Worm (Caenorhabditis elegans) whole organism, late embryonic: ENCODE results near the gene C04G6.6.

ENCODE experiments used
- C08G9.2 ChIP-seq: sonication (generic microtip); optimal IDR thresholded peaks from 2 replicates; lab custom pipeline; 2016; ENCODE audit warnings: mild to moderate bottlenecking, missing genetic modification characterization, moderate library complexity, missing compliant biosample characterization
- F13H6.1 ChIP-seq: sonication (generic microtip); optimal IDR thresholded peaks from 2 replicates; lab custom pipeline; 2016; ENCODE audit warnings: missing genetic modification characterization, missing compliant biosample characterization
- T23F11.4 ChIP-seq: fragments of 200-800 bp; sonication (Bioruptor generic); optimal IDR thresholded peaks from 2 replicates; lab custom pipeline; 2018; ENCODE audit warnings: mild to moderate bottlenecking, missing genetic modification characterization, missing compliant biosample characterization
- Y22D7AL.16 ChIP-seq: sonication (generic microtip); optimal IDR thresholded peaks from 2 replicates; lab custom pipeline; 2016; ENCODE audit warnings: missing genetic modification characterization, missing compliant biosample characterization
- ahr-1 ChIP-seq: sonication (generic microtip); optimal IDR thresholded peaks from 2 replicates; lab custom pipeline; 2016; ENCODE audit warnings: missing genetic modification characterization, missing compliant biosample characterization
- ama-1 ChIP-seq: fragments of 150-350 bp; optimal IDR thresholded peaks from 2 replicates; lab custom pipeline; 2014
- ceh-18 ChIP-seq: sonication (generic microtip); optimal IDR thresholded peaks from 2 replicates; lab custom pipeline; 2016; ENCODE audit warnings: missing genetic modification characterization, missing compliant biosample characterization
- ceh-22 ChIP-seq: sonication (generic microtip); optimal IDR thresholded peaks from 2 replicates; lab custom pipeline; 2017; ENCODE audit warnings: missing biosample characterization, missing genetic modification characterization
- ceh-24 ChIP-seq: sonication (generic microtip); optimal IDR thresholded peaks from 2 replicates; lab custom pipeline; 2016; ENCODE audit warnings: mild to moderate bottlenecking, missing genetic modification characterization, missing compliant biosample characterization
- ceh-30 ChIP-seq: fragments of 150-350 bp; optimal IDR thresholded peaks from 2 replicates; lab custom pipeline; 2014; ENCODE audit warnings: missing biosample characterization, missing genetic modification characterization
- ceh-31 ChIP-seq: sonication (generic microtip); optimal IDR thresholded peaks from 2 replicates; lab custom pipeline; 2016; ENCODE audit warnings: missing genetic modification characterization, missing compliant biosample characterization
- ceh-34 ChIP-seq: sonication (generic microtip); optimal IDR thresholded peaks from 2 replicates; lab custom pipeline; 2016; ENCODE audit warnings: mild to moderate bottlenecking, missing genetic modification characterization, missing compliant biosample characterization
- ceh-45 ChIP-seq: fragments of 200-800 bp; sonication (Bioruptor generic); IDR thresholded peaks from 2 replicates; pipeline ENCODE4 v1.3.6; 2022; ENCODE audit warnings: missing genetic modification reagents, missing genetic modification characterization, missing compliant biosample characterization
- ceh-9 ChIP-seq: sonication (generic microtip); optimal IDR thresholded peaks from 2 replicates; lab custom pipeline; 2016; ENCODE audit warnings: mild to moderate bottlenecking, missing genetic modification characterization, inconsistent platforms, missing compliant biosample characterization
- dve-1 ChIP-seq: sonication (generic microtip); optimal IDR thresholded peaks from 2 replicates; lab custom pipeline; 2017; ENCODE audit warnings: antibody characterized with exemption, mild to moderate bottlenecking, missing genetic modification characterization, missing compliant biosample characterization
- ets-4 ChIP-seq: sonication (generic microtip); optimal IDR thresholded peaks from 2 replicates; lab custom pipeline; 2016; ENCODE audit warnings: missing genetic modification characterization, missing compliant biosample characterization
- eyg-1 ChIP-seq: sonication (generic microtip); optimal IDR thresholded peaks from 2 replicates; lab custom pipeline; 2016; ENCODE audit warnings: missing genotype, missing genetic modification characterization, missing compliant biosample characterization
- fax-1 ChIP-seq: sonication (generic microtip); optimal IDR thresholded peaks from 2 replicates; lab custom pipeline; 2016; ENCODE audit warnings: missing genotype, missing genetic modification characterization, missing compliant biosample characterization
- fkh-10 ChIP-seq: fragments of 150-350 bp; optimal IDR thresholded peaks from 2 replicates; lab custom pipeline; 2014; ENCODE audit warnings: missing biosample characterization, missing genetic modification reagents, missing genetic modification characterization
- hlh-15 ChIP-seq: sonication (generic microtip); optimal IDR thresholded peaks from 2 replicates; lab custom pipeline; 2016; ENCODE audit warnings: missing genetic modification characterization, missing compliant biosample characterization
- hlh-30 ChIP-seq: sonication (generic microtip); optimal IDR thresholded peaks from 2 replicates; lab custom pipeline; 2017; ENCODE audit warnings: antibody characterized with exemption, missing genetic modification characterization, missing compliant biosample characterization; ENCODE audit not compliant: insufficient read depth
- lin-11 ChIP-seq: fragments of 200-800 bp; sonication (Bioruptor generic); optimal IDR thresholded peaks from 2 replicates; lab custom pipeline; 2018; ENCODE audit warnings: mild to moderate bottlenecking, missing genetic modification characterization, missing compliant biosample characterization
- madf-2 ChIP-seq: sonication (generic microtip); optimal IDR thresholded peaks from 2 replicates; lab custom pipeline; 2017; ENCODE audit warnings: missing genetic modification characterization, missing compliant biosample characterization
- mec-3 ChIP-seq: sonication (generic microtip); optimal IDR thresholded peaks from 2 replicates; lab custom pipeline; 2016; ENCODE audit warnings: borderline replicate concordance, missing genetic modification characterization, missing compliant biosample characterization
- nfya-1 ChIP-seq: sonication (generic microtip); optimal IDR thresholded peaks from 2 replicates; lab custom pipeline; 2017; ENCODE audit warnings: missing genetic modification characterization, mild to moderate bottlenecking, missing compliant biosample characterization, antibody characterized with exemption, moderate library complexity
- nhr-11 ChIP-seq: fragments of 150-350 bp; optimal IDR thresholded peaks from 2 replicates; lab custom pipeline; 2014; ENCODE audit warnings: missing biosample characterization, missing genetic modification characterization
- nhr-232 ChIP-seq: sonication (generic microtip); optimal IDR thresholded peaks from 2 replicates; lab custom pipeline; 2016; ENCODE audit warnings: missing genetic modification characterization, missing compliant biosample characterization
- npax-4 ChIP-seq: sonication (generic microtip); optimal IDR thresholded peaks from 2 replicates; lab custom pipeline; 2016; ENCODE audit warnings: missing genetic modification characterization, missing compliant biosample characterization
- odd-2 ChIP-seq: sonication (generic microtip); optimal IDR thresholded peaks from 2 replicates; lab custom pipeline; 2017; ENCODE audit warnings: antibody characterized with exemption, mild to moderate bottlenecking, missing genetic modification characterization, missing compliant biosample characterization
- pag-3 ChIP-seq: sonication (generic microtip); optimal IDR thresholded peaks from 2 replicates; lab custom pipeline; 2016; ENCODE audit warnings: missing compliant biosample characterization, missing genetic modification characterization, borderline replicate concordance
- pax-1 ChIP-seq: fragments of 150-350 bp; optimal IDR thresholded peaks from 2 replicates; lab custom pipeline; 2014; ENCODE audit warnings: missing biosample characterization, missing genetic modification characterization
- pha-2 ChIP-seq: sonication (generic microtip); optimal IDR thresholded peaks from 2 replicates; lab custom pipeline; 2017; ENCODE audit warnings: mild to moderate bottlenecking, missing genetic modification characterization, missing compliant biosample characterization
- pha-4 ChIP-seq: fragments of 150-350 bp; optimal IDR thresholded peaks from 2 replicates; lab custom pipeline; 2018; ENCODE audit warnings: missing biosample characterization, missing genetic modification reagents, missing genetic modification characterization
- pros-1 ChIP-seq: fragments of 150-350 bp; optimal IDR thresholded peaks from 2 replicates; lab custom pipeline; 2014; ENCODE audit warnings: missing biosample characterization, missing genetic modification reagents, missing genetic modification characterization
- rnt-1 ChIP-seq: sonication (generic microtip); optimal IDR thresholded peaks from 2 replicates; lab custom pipeline; 2016; ENCODE audit warnings: missing genetic modification characterization, missing compliant biosample characterization
- sdc-2 ChIP-seq: sonication (generic microtip); optimal IDR thresholded peaks from 2 replicates; lab custom pipeline; 2016; ENCODE audit warnings: missing genotype, missing genetic modification characterization, missing compliant biosample characterization
- sox-2 ChIP-seq: fragments of 200-800 bp; sonication (Bioruptor generic); IDR thresholded peaks from 2 replicates; pipeline ENCODE4 v1.3.6; 2022; ENCODE audit warnings: missing genetic modification reagents, missing genetic modification characterization, missing compliant biosample characterization
- sox-4 ChIP-seq: sonication (generic microtip); optimal IDR thresholded peaks from 2 replicates; lab custom pipeline; 2017; ENCODE audit warnings: mild to moderate bottlenecking, missing genetic modification characterization, inconsistent platforms, missing compliant biosample characterization
- syd-9 ChIP-seq: sonication (generic microtip); optimal IDR thresholded peaks from 2 replicates; lab custom pipeline; 2016; ENCODE audit warnings: mild to moderate bottlenecking, missing genetic modification characterization, moderate library complexity, missing compliant biosample characterization
- tbx-2 ChIP-seq: sonication (generic microtip); optimal IDR thresholded peaks from 2 replicates; lab custom pipeline; 2016; ENCODE audit warnings: missing genetic modification characterization, missing compliant biosample characterization
- tbx-7 ChIP-seq: sonication (generic microtip); optimal IDR thresholded peaks from 2 replicates; lab custom pipeline; 2016; ENCODE audit warnings: missing genotype, missing genetic modification characterization, missing compliant biosample characterization
- ttx-3 ChIP-seq: sonication (generic microtip); optimal IDR thresholded peaks from 2 replicates; lab custom pipeline; 2016; ENCODE audit warnings: missing genetic modification reagents, missing genetic modification characterization, missing compliant biosample characterization
- unc-3 ChIP-seq, 2 experiments: fragments of 200-800 bp in 1 of 2; sonication (Bioruptor generic) in 1 of 2; sonication (generic microtip) in 1 of 2; conservative IDR thresholded peaks in 1 of 2; optimal IDR thresholded peaks in 1 of 2; 2 replicates each; pipeline versions ENCODE4 v1.3.6 to Lab custom; 2016 to 2022; ENCODE audit warnings: missing compliant biosample characterization in 2 of 2, missing genetic modification characterization in 2 of 2, missing genetic modification reagents in 1 of 2
- unc-42 ChIP-seq: sonication (generic microtip); optimal IDR thresholded peaks from 2 replicates; lab custom pipeline; 2016; ENCODE audit warnings: missing genotype, missing genetic modification characterization, missing compliant biosample characterization
- unc-55 ChIP-seq: sonication (generic microtip); optimal IDR thresholded peaks from 2 replicates; lab custom pipeline; 2017; ENCODE audit warnings: missing biosample characterization, missing genetic modification reagents, missing genetic modification characterization
- unc-86 ChIP-seq: sonication (generic microtip); optimal IDR thresholded peaks from 2 replicates; lab custom pipeline; 2016; ENCODE audit warnings: missing genetic modification characterization, missing compliant biosample characterization
- zip-5 ChIP-seq: sonication (generic microtip); optimal IDR thresholded peaks from 2 replicates; lab custom pipeline; 2016; ENCODE audit warnings: missing genetic modification characterization, missing compliant biosample characterization
- ztf-16 ChIP-seq: sonication (generic microtip); optimal IDR thresholded peaks from 2 replicates; lab custom pipeline; 2017; ENCODE audit warnings: missing genetic modification characterization, missing compliant biosample characterization

C04G6.6 gene

DNA sequence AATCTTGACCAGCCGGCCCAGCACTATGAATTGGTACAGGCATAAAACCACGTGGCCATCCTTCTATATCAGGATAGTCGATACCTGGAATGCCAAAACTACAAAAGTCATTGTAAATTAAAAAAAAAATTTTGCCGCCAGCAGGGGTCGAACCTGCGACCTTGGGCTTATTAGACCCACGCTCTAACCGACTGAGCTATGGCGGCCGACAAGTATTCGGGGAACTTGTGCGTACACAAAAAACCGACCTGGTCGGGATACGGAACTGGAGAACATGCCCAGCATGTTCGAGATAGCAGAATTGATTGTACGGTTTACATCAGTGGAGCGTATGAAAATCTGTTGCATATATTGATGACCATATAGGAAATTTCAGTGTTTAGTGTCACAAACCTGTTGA, 42.2 kb downstream of the C04G6.6 start (continued):
- TF ChIP-seq unc-55 (GFP tag; lab: Kevin White, UChicago) (no peak), lin-11 (tag; lab: Kevin White, UChicago) (no peak), nfya-1 (no peak), ahr-1 (tag; lab: Kevin White, UChicago) (no peak), ztf-16 (tag; lab: Kevin White, UChicago) (peak; percentile 44), unc-86 (tag; lab: Kevin White, UChicago) (no peak), syd-9 (tag; lab: Kevin White, UChicago) (no peak), ets-4 (tag; lab: Kevin White, UChicago) (no peak), nhr-232 (tag; lab: Kevin White, UChicago) (peak; percentile 35), tbx-7 (no peak), fkh-10 (no peak), pag-3 (tag; lab: Kevin White, UChicago) (no peak), unc-42 (tag; lab: Kevin White, UChicago) (no peak)

DNA sequence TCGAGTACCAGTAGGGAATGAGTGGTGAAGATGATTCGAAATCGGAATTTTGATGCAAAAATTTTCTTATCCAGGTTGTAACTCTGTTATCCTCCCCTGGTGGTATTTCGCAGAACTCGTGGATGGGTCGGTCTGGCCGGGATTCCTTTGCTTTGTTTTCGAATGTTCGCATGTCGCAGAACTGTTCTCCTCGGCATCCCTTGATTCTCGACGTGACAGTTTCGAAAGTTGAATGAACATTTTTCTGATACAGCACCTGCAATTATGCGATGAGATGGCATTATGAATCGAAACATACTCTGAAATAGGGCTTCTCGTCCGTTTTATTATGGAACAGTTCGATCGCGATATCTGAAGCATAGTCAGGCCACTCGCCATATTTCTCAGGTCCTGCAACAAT, 43.3 kb downstream of the C04G6.6 start:
- TF ChIP-seq sox-4 (tag; lab: Kevin White, UChicago): no peak
- TF ChIP-seq ceh-30 (tag; lab: Kevin White, UChicago): no peak
- TF ChIP-seq C08G9.2: no peak
- TF ChIP-seq pha-2 (tag; lab: Kevin White, UChicago): no peak
- TF ChIP-seq tbx-7: no peak

DNA sequence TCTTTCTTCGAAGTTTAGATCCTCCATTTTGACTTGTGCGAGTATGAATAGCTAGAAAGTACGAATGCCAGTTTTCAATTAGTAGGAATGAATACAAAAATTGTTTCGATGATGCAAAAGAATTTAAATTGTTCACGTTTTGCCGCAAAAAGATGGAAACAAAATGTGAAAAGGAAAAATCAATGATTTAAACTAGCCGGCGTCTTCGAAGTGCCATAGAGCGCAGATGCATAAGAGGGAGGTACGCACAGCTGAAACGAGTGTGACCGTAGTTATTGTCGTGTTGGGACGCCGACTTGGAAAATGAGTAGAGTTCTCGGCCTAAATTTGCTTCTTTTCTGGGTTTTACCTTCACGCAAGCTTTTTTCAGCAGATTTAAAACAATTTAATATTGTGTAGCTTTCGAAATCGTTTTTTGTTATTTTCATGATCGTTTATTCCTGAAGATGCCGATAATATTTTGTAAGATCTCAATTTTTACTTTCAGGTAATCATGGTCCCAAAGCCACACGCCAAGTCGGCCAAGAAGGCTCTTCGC, 44.4 kb downstream of the C04G6.6 start, which contains the start of the genes ify-1 and rpl-22:
Gene ify-1 (minus strand): TSS at position 51 of the 538 bp plus-strand sequence.
Gene rpl-22 (plus strand): TSS at position 488 of the 538 bp plus-strand sequence.
- TF ChIP-seq ceh-34: peak; percentile 51
- peak; percentile 66 for TF ChIP-seq ceh-30 (tag; lab: Kevin White, UChicago)
- TF ChIP-seq zip-5 (tag; lab: Kevin White, UChicago): peak; percentile 3
- no peak for TF ChIP-seq ama-1 (lab: Kevin White, UChicago)
- no peak for TF ChIP-seq odd-2 (tag; lab: Kevin White, UChicago)
- TF ChIP-seq sox-4 (tag; lab: Kevin White, UChicago): peak; percentile 35
- no peak for TF ChIP-seq ttx-3 (tag; lab: Kevin White, UChicago)
- TF ChIP-seq C08G9.2: peak; percentile 54
- TF ChIP-seq T23F11.4 (GFP tag; lab: Kevin White, UChicago): no peak
- no peak for TF ChIP-seq F13H6.1 (tag; lab: Kevin White, UChicago)
- TF ChIP-seq nfya-1: peak; percentile 97
- TF ChIP-seq ceh-24 (tag; lab: Kevin White, UChicago): no peak
- peak; percentile 82 for TF ChIP-seq dve-1 (tag; lab: Kevin White, UChicago)
- TF ChIP-seq nhr-11 (tag; lab: Kevin White, UChicago): no peak
- peak; percentile 73 for TF ChIP-seq pros-1 (tag; lab: Kevin White, UChicago)
- peak; percentile 22 for TF ChIP-seq fax-1 (tag; lab: Kevin White, UChicago)
- no peak for TF ChIP-seq ceh-45 (GFP tag; lab: Robert Waterston, UW)
- TF ChIP-seq ceh-22: no peak
- TF ChIP-seq mec-3 (tag; lab: Kevin White, UChicago): no peak
- TF ChIP-seq npax-4 (tag; lab: Kevin White, UChicago): no peak
- TF ChIP-seq rnt-1 (tag; lab: Kevin White, UChicago): peak; percentile 73
- TF ChIP-seq pax-1 (tag; lab: Kevin White, UChicago): peak; percentile 68
- no peak for TF ChIP-seq ahr-1 (tag; lab: Kevin White, UChicago)
- TF ChIP-seq Y22D7AL.16 (tag; lab: Kevin White, UChicago): no peak
- TF ChIP-seq ets-4 (tag; lab: Kevin White, UChicago): peak; percentile 50
- TF ChIP-seq tbx-2 (tag; lab: Kevin White, UChicago): peak; percentile 70
- peak; percentile 71 for TF ChIP-seq hlh-30 (tag; lab: Kevin White, UChicago)
- TF ChIP-seq pha-4: no peak
- no peak for TF ChIP-seq eyg-1 (tag; lab: Kevin White, UChicago)
- TF ChIP-seq sdc-2: peak; percentile 34
- TF ChIP-seq ceh-31 (tag; lab: Kevin White, UChicago): peak; percentile 87
- peak; percentile 86 for TF ChIP-seq ceh-18 (tag; lab: Kevin White, UChicago)
- TF ChIP-seq nhr-232 (tag; lab: Kevin White, UChicago): no peak
- no peak for TF ChIP-seq unc-3 (GFP tag; conservative IDR thresholded peaks at IDR 0.05; lab: Robert Waterston, UW)
- no peak for TF ChIP-seq unc-3 (tag; optimal IDR thresholded peaks at IDR 0.05; lab: Kevin White, UChicago)
- TF ChIP-seq ceh-9 (tag; lab: Kevin White, UChicago): no peak
- peak; percentile 50 for TF ChIP-seq madf-2 (tag; lab: Kevin White, UChicago)
- no peak for TF ChIP-seq hlh-15 (tag; lab: Kevin White, UChicago)
- no peak for TF ChIP-seq sox-2 (GFP tag; lab: Robert Waterston, UW)
- TF ChIP-seq syd-9 (tag; lab: Kevin White, UChicago): no peak
- TF ChIP-seq lin-11 (tag; lab: Kevin White, UChicago): no peak
